Worm (Caenorhabditis elegans) whole organism, L3 larva: ENCODE data around the gene rgs-7.

Source experiments
- R02D3.7 ChIP-seq: fragments of 150-350 bp; optimal IDR thresholded peaks from 2 replicates; lab custom pipeline; 2014; ENCODE audit warnings: missing biosample characterization, missing genetic modification characterization
- ceh-28 ChIP-seq: fragments of 150-350 bp; optimal IDR thresholded peaks from 2 replicates; lab custom pipeline; 2014; ENCODE audit warnings: missing biosample characterization, missing genetic modification reagents, missing genetic modification characterization
- fos-1 ChIP-seq: fragments of 150-350 bp; optimal IDR thresholded peaks from 2 replicates; lab custom pipeline; 2014; ENCODE audit warnings: missing biosample characterization, missing genetic modification characterization
- lin-39 ChIP-seq: fragments of 150-350 bp; optimal IDR thresholded peaks from 2 replicates; lab custom pipeline; 2018; ENCODE audit warnings: missing biosample characterization, missing genetic modification reagents, missing genetic modification characterization
- mml-1 ChIP-seq: fragments of 150-350 bp; sonication (generic microtip); optimal IDR thresholded peaks from 3 replicates; lab custom pipeline; 2014; ENCODE audit warnings: missing biosample characterization, missing genetic modification characterization
- nhr-25 ChIP-seq: sonication (generic microtip); optimal IDR thresholded peaks from 2 replicates; lab custom pipeline; 2017; ENCODE audit warnings: missing biosample characterization, missing genetic modification characterization
- nhr-28 ChIP-seq: fragments of 150-350 bp; optimal IDR thresholded peaks from 2 replicates; lab custom pipeline; 2014; ENCODE audit warnings: missing biosample characterization, missing genetic modification characterization
- nhr-67 ChIP-seq: fragments of 150-350 bp; optimal IDR thresholded peaks from 2 replicates; lab custom pipeline; 2014; ENCODE audit warnings: missing biosample characterization, missing genetic modification characterization
- nhr-76 ChIP-seq: fragments of 150-350 bp; sonication (generic microtip); optimal IDR thresholded peaks from 5 replicates; lab custom pipeline; 2014; ENCODE audit warnings: missing biosample characterization, missing genetic modification characterization
- nhr-77 ChIP-seq: fragments of 150-350 bp; optimal IDR thresholded peaks from 2 replicates; lab custom pipeline; 2014; ENCODE audit warnings: missing biosample characterization, missing genetic modification characterization
- pha-4 ChIP-seq: fragments of 150-350 bp; optimal IDR thresholded peaks from 2 replicates; lab custom pipeline; 2014; ENCODE audit warnings: missing biosample characterization, missing genetic modification reagents, missing genetic modification characterization
- snpc-4 ChIP-seq: fragments of 150-350 bp; optimal IDR thresholded peaks from 2 replicates; lab custom pipeline; 2014; ENCODE audit warnings: missing biosample characterization, missing genetic modification characterization
- zag-1 ChIP-seq: fragments of 150-350 bp; optimal IDR thresholded peaks from 2 replicates; lab custom pipeline; 2014; ENCODE audit warnings: missing biosample characterization, missing genetic modification characterization

ce11 chrX:3536302-3537251, 5.8 kb upstream of the rgs-7 start:
- TF ChIP-seq zag-1 (tag; lab: Kevin White, UChicago) (no peak), nhr-76 (tag; lab: Kevin White, UChicago) (no peak), ceh-28 (no peak), R02D3.7 (tag; lab: Kevin White, UChicago) (no peak), mml-1 (tag; lab: Kevin White, UChicago) (no peak), nhr-77 (tag; lab: Kevin White, UChicago) (no peak), nhr-28 (no peak), nhr-67 (tag; lab: Kevin White, UChicago) (no peak), fos-1 (no peak), pha-4 (tag; lab: Kevin White, UChicago) (no peak), nhr-25 (tag; lab: Kevin White, UChicago) (no peak), lin-39 (tag; lab: Kevin White, UChicago) (no peak), snpc-4 (tag; lab: Kevin White, UChicago) (no peak)
